Fruit fly (Drosophila melanogaster): ENCODE measurements around the gene trx.

Gene trx

DNA sequence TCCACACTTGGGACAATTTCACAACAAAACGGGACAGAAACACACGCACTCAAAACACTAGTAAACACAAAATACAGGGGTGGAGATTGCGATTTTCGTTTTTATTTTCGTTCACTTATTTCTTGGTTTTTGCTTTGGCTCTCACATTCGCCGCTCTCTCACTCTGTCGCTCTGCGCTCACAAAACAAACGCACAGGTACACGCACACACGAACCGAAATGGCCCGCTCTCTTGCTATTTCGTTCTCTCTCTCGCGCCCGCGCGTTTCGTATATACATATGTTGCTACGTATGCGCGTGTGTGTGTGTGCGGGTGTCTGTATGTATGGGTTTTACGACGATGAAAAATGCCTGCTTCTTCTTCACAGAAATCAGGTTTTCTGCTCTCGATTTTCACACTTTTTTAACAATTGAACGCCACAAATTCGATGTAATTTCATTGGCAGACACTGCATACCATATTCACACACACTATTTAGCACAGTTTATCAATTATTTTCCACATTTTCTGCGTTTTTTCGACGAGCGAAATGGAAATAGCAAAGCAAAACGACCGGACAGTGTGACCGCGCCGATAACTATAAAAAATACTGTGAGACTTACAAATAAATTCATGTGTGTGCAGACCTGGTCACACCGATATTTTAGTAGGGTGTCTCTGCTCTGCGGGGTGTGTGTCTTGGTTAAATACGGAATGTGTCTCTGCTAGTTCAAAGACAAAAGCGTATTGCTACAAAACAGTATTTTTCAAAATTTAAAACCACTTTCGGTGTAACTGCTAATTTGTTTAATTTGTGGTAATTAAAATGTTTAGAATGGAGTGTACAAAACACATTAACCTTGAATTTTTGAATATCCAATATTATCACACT is at the start of gene trx:
Gene trx, minus strand, starts transcription at position 584 of the 871 bp plus-strand sequence.
- peak; percentile 5 for TF ChIP-seq noc (tag; optimal IDR thresholded peaks at IDR 0.05)

DNA sequence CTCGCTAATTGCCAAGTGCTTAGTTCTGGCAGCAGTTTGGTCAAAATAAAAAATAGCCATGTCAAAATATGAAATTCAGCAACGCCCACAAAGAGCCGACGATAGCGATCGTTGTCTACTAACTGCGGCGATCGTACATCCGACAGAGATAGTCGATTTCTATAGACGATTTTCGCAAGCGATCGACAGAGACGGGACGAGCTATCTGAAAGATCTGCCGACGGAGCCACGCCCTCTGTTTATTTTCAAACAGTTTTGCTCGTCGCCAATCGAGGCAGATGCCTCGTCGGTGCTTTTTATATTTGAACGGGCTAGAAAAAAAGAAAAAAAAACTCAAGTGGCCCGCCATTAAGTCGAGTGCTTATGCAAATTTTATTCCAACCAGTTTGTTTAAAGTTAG is 48.8 kb upstream of the trx start:
- TF ChIP-seq noc (tag; optimal IDR thresholded peaks at IDR 0.05), result no peak

DNA sequence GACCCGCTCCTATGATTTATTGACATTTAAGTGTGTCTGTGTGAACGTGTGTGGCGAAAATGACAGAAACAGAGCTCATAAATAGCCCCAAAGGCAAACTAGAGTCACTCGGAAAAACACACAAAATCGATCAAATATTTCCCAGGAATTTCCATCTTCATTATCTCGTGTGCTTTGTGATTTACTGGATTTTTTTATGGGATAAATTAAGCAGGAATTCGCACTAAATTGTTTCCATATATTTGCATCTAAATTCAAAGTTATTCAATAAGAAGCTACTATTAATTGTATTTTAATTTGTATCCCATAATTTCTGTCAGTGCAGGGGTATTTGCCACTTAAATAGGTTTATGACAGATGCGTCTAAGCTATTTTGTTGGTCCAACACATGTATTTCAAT is 46.0 kb upstream of the trx start:
- no peak for TF ChIP-seq noc (tag; optimal IDR thresholded peaks at IDR 0.05)

DNA sequence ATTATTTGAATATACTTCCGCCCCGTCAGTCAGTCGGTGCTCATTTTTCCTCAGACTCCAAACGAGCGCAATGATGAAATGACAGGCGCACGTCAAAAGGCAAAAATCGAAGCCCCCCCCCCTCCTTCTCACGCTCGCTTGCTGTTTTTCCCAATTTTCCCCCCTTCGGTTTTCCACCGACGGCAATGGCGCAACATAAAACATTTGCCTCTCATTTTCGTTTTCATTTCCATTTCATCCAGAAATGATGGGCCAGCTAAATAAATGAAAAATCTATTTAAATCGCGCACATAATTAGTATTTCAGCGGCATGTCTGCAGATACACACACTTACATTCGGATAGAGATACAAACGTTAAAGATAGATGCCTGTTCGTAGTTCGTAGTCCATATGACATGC is 44.8 kb upstream of the trx start:
- no peak for TF ChIP-seq noc (tag; optimal IDR thresholded peaks at IDR 0.05)

dm6 chr3R:14330654-14331053 is 44.0 kb upstream of the trx start:
- no peak for TF ChIP-seq noc (tag; optimal IDR thresholded peaks at IDR 0.05)

DNA sequence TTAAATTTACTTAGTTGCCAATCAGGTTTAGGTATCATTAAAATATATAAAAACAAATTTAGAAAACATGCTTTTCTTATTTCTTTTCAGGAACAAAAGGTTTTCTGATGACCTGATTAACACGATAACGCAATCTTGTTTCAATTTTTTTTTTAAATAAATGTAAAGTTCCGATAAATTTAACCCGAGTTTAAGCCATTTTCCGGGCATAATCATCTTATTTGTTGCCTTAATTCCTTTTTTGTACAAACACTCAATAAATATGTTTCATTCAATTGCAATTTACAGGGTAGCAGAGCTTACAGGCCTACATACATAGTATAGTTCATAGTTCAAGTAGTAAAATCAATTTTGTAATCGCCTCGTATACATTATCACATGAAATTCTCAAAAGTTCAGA is 42.8 kb upstream of the trx start:
- no peak for TF ChIP-seq noc (tag; optimal IDR thresholded peaks at IDR 0.05)

dm6 chr3R:14327472-14328104 is 40.9 kb upstream of the trx start, which contains the start of gene spn-B:
Gene spn-B, plus strand, starts transcription at chr3R:14328051.
- TF ChIP-seq noc (tag; optimal IDR thresholded peaks at IDR 0.05), result peak; percentile 85

DNA sequence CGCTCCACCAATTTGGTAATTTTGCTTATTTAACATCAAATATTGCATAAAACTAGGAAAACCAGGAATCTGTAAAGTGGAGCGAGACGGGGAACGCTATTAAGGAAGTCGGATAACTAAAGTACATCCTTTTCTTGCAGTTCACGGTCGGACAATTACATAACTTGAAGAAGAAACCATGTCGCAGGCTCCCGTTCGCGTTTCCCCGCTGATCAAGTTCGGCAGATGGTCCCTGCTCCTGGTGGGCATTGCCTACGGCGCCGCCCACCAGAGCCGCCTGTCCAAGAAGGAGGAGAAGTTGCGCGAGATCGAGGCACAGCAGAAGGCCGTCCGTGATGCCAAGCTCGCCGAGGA is 40.4 kb upstream of the trx start:
- TF ChIP-seq noc (tag; optimal IDR thresholded peaks at IDR 0.05), result no peak

dm6 chr3R:14326250-14327112 is 39.8 kb upstream of the trx start, which contains the start of the genes Afti and ATPsynE:
Gene Afti, minus strand, starts transcription at chr3R:14326689.
Gene ATPsynE, plus strand, starts transcription at chr3R:14326947.
- no peak for TF ChIP-seq noc (tag; optimal IDR thresholded peaks at IDR 0.05)

dm6 chr3R:14315912-14316444 is 29.3 kb upstream of the trx start, which contains the start of gene Set8:
Gene Set8, plus strand, starts transcription at chr3R:14316038.
- TF ChIP-seq noc (tag; optimal IDR thresholded peaks at IDR 0.05), result no peak

- no peak for TF ChIP-seq noc (tag; optimal IDR thresholded peaks at IDR 0.05)
Observed at dm6 chr3R:14314554-14314953, 27.9 kb upstream of the trx start, which contains the start of gene Crz. Gene Crz, plus strand, starts transcription at chr3R:14314854.

DNA sequence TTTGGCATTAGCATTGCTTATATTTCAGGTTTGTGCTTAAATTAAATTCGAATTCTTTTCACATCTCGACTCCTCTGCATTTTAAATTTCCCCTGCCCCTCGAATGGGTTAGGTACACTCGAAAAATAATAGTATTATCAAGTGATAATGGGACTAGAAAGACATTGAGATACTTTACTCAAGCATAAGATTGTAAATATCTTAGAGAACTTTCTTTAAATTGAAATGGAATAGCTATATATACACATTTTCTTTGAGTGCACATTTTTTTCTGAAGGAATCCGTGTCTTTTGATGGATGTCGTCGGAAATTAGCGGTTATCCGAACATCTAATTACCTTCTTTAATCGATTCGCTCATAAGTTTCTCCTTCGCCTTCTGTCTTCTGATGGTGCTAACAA is 24.3 kb upstream of the trx start:
- peak; percentile 30 for TF ChIP-seq noc (tag; optimal IDR thresholded peaks at IDR 0.05)

dm6 chr3R:14310062-14310461 is 23.4 kb upstream of the trx start, which contains the start of gene CG31321:
Gene CG31321, plus strand, starts transcription at chr3R:14310362.
- no peak for TF ChIP-seq noc (tag; optimal IDR thresholded peaks at IDR 0.05)

DNA sequence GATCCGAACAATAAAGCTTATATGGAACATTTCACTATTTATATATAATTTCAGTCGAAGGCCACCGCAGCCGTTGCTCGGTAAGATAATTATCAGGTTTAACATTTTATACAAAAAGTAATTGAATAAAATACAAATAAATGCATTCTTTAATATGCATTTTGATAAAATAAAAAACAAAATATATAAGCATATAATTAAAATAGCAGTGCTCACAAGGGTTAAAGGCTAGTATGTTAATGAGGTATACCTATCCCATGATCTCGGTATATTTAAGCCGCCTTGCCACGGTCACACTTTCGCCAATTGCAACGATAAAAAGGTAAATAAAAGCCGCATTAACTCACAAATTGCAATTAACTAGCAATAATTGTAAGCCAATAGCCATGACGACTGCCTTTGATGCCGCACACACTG is 22.1 kb upstream of the trx start, which contains the start of gene Polr2I:
Gene Polr2I, plus strand, starts transcription at position 289 of the 417 bp plus-strand sequence.
- TF ChIP-seq noc (tag; optimal IDR thresholded peaks at IDR 0.05), result peak; percentile 12

DNA sequence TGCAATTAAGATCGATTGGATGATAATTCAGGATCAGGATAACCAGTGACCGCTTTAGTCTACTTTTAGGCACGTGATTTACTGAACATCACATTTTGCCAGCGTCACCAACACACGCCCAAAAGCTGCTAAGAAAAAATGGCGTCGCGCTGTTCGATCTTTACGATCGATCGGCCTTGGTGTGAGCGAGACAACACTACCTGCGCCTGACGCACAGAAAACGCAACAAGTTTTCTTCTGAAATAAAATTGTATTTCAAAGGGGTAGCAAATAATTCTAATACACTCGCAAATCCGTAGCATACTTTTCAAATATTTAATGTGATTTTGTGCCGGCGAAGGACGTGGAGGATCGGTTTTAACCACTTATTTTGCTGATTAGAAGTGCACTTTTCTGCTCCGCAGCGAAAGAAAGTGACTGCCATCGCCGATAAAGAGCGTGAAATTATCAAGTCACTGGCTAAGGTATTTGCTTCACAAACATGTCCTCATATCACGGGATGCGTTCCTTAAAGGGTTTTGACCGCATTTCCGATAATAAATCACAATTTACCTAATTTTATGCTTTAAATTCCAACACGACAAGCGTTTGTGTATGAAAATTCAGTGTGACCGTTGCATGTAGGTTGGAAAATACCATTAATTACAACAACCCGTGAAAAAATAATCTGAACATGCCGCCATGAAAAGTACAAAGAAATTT is 21.4 kb upstream of the trx start:
- no peak for TF ChIP-seq noc (tag; optimal IDR thresholded peaks at IDR 0.05)
